Worm (Caenorhabditis elegans) whole organism, L1 larva: ENCODE measurements around the gene Y14H12B.2.

ENCODE experiments used
- Y116A8C.19 ChIP-seq: sonication (generic microtip); optimal IDR thresholded peaks from 2 replicates; lab custom pipeline; 2016; ENCODE audit warnings: missing compliant biosample characterization, missing genetic modification characterization, borderline replicate concordance
- alr-1 ChIP-seq: fragments of 200-800 bp; sonication (Bioruptor generic); optimal IDR thresholded peaks from 2 replicates; lab custom pipeline; 2018; ENCODE audit warnings: borderline replicate concordance, mild to moderate bottlenecking, missing genetic modification characterization, missing compliant biosample characterization
- blmp-1 ChIP-seq: fragments of 150-350 bp; optimal IDR thresholded peaks from 2 replicates; lab custom pipeline; 2014; ENCODE audit warnings: missing biosample characterization, missing genetic modification characterization
- ceh-8 ChIP-seq: fragments of 200-800 bp; sonication (Bioruptor generic); optimal IDR thresholded peaks from 2 replicates; lab custom pipeline; 2018; ENCODE audit warnings: mild to moderate bottlenecking, missing genetic modification characterization, moderate library complexity, missing compliant biosample characterization
- ceh-82 ChIP-seq, 3 experiments: fragments of 150-350 bp in 1 of 3; sonication (generic microtip) in 2 of 3; optimal IDR thresholded peaks; 2 replicates each; lab custom pipeline; 2014 to 2017; ENCODE audit warnings: missing biosample characterization in 3 of 3, missing genetic modification characterization in 3 of 3
- ces-1 ChIP-seq: fragments of 150-350 bp; optimal IDR thresholded peaks from 2 replicates; lab custom pipeline; 2014; ENCODE audit warnings: missing biosample characterization, missing genetic modification reagents, missing genetic modification characterization
- dsc-1 ChIP-seq: sonication (generic microtip); optimal IDR thresholded peaks from 2 replicates; lab custom pipeline; 2016; ENCODE audit warnings: mild to moderate bottlenecking, missing genetic modification characterization, missing compliant biosample characterization
- egl-13 ChIP-seq: sonication (generic microtip); optimal IDR thresholded peaks from 2 replicates; lab custom pipeline; 2016; ENCODE audit warnings: missing genotype, missing genetic modification reagents, missing genetic modification characterization, missing compliant biosample characterization
- elt-2 ChIP-seq: sonication (generic microtip); optimal IDR thresholded peaks from 2 replicates; lab custom pipeline; 2016; ENCODE audit warnings: missing genetic modification characterization, mild to moderate bottlenecking, inconsistent platforms, missing compliant biosample characterization, missing genetic modification reagents
- elt-3 ChIP-seq, 6 experiments: fragments of 150-350 bp in 1 of 6; sonication (generic microtip); optimal IDR thresholded peaks; 2 replicates each; lab custom pipeline; 2017 to 2018; ENCODE audit warnings: missing biosample characterization in 6 of 6, missing genetic modification characterization in 6 of 6, inconsistent platforms in 1 of 6
- fkh-10 ChIP-seq: sonication (generic microtip); optimal IDR thresholded peaks from 2 replicates; lab custom pipeline; 2017; ENCODE audit warnings: missing biosample characterization, missing genetic modification reagents, missing genetic modification characterization
- fkh-4 ChIP-seq: sonication (generic microtip); optimal IDR thresholded peaks from 2 replicates; lab custom pipeline; 2016; ENCODE audit warnings: missing compliant biosample characterization, missing genetic modification characterization, borderline replicate concordance
- fkh-8 ChIP-seq: sonication (generic microtip); optimal IDR thresholded peaks from 2 replicates; lab custom pipeline; 2016; ENCODE audit warnings: mild to moderate bottlenecking, missing genetic modification characterization, missing compliant biosample characterization
- grh-1 ChIP-seq: fragments of 200-800 bp; sonication (Bioruptor generic); IDR thresholded peaks from 2 replicates; pipeline ENCODE4 v1.3.6; 2022; ENCODE audit warnings: missing genetic modification reagents, missing genetic modification characterization, missing compliant biosample characterization
- isw-1 ChIP-seq: fragments of 200-800 bp; sonication (Bioruptor generic); IDR thresholded peaks from 2 replicates; pipeline ENCODE4 v1.3.6; 2022; ENCODE audit warnings: missing genetic modification characterization, missing compliant biosample characterization
- lin-13 ChIP-seq: fragments of 150-350 bp; optimal IDR thresholded peaks from 2 replicates; lab custom pipeline; 2014; ENCODE audit warnings: missing biosample characterization, missing genetic modification reagents, missing genetic modification characterization
- lin-14 ChIP-seq: fragments of 200-800 bp; sonication (Bioruptor generic); optimal IDR thresholded peaks from 2 replicates; lab custom pipeline; 2018; ENCODE audit warnings: mild to moderate bottlenecking, missing genetic modification characterization, moderate library complexity, missing compliant biosample characterization
- lin-15B ChIP-seq: fragments of 150-350 bp; sonication (generic microtip); optimal IDR thresholded peaks from 3 replicates; lab custom pipeline; 2014; ENCODE audit warnings: missing biosample characterization, missing genetic modification characterization
- lsy-2 ChIP-seq, 2 experiments: fragments of 150-350 bp; optimal IDR thresholded peaks; 2 replicates each; lab custom pipeline; 2014; ENCODE audit warnings: missing biosample characterization in 2 of 2, missing genetic modification characterization in 2 of 2
- mab-9 ChIP-seq: fragments of 200-800 bp; sonication (Bioruptor generic); IDR thresholded peaks from 2 replicates; pipeline ENCODE4 v1.3.6; 2022; ENCODE audit warnings: missing genetic modification reagents, missing genetic modification characterization, missing compliant biosample characterization
- mdl-1 ChIP-seq, 2 experiments: fragments of 150-350 bp; optimal IDR thresholded peaks; 2 replicates each; lab custom pipeline; 2014 to 2017; ENCODE audit warnings: missing biosample characterization in 2 of 2, missing genetic modification characterization in 2 of 2, inconsistent platforms in 1 of 2
- nhr-11 ChIP-seq: fragments of 150-350 bp; optimal IDR thresholded peaks from 2 replicates; lab custom pipeline; 2014; ENCODE audit warnings: missing biosample characterization, missing genetic modification characterization
- nhr-19 ChIP-seq: fragments of 200-800 bp; sonication (Bioruptor generic); conservative IDR thresholded peaks from 2 replicates; pipeline ENCODE4 v1.3.6; 2022; ENCODE audit warnings: missing genetic modification characterization, missing compliant biosample characterization
- nhr-71 ChIP-seq: sonication (generic microtip); optimal IDR thresholded peaks from 2 replicates; lab custom pipeline; 2016; ENCODE audit warnings: mild to moderate bottlenecking, missing genetic modification characterization, moderate library complexity, missing compliant biosample characterization
- nhr-77 ChIP-seq: fragments of 150-350 bp; optimal IDR thresholded peaks from 2 replicates; lab custom pipeline; 2014; ENCODE audit warnings: missing biosample characterization, missing genetic modification characterization
- nhr-85 ChIP-seq: sonication (generic microtip); peaks from one replicate; lab custom pipeline; 2016; ENCODE audit warnings: missing genetic modification characterization, inconsistent platforms, missing compliant biosample characterization
- nhr-90 ChIP-seq: sonication (generic microtip); optimal IDR thresholded peaks from 2 replicates; lab custom pipeline; 2016; ENCODE audit warnings: mild to moderate bottlenecking, missing genetic modification characterization, missing compliant biosample characterization; ENCODE audit not compliant: poor library complexity
- pax-3 ChIP-seq: fragments of 200-800 bp; sonication (Bioruptor generic); optimal IDR thresholded peaks from 2 replicates; lab custom pipeline; 2018; ENCODE audit warnings: mild to moderate bottlenecking, missing genetic modification characterization, moderate library complexity, missing compliant biosample characterization
- pqm-1 ChIP-seq: sonication (generic microtip); optimal IDR thresholded peaks from 3 replicates; lab custom pipeline; 2017; ENCODE audit warnings: missing biosample characterization, missing genetic modification characterization
- rnt-1 ChIP-seq: sonication (generic microtip); optimal IDR thresholded peaks from 2 replicates; lab custom pipeline; 2016; ENCODE audit warnings: mild to moderate bottlenecking, missing genetic modification characterization, moderate library complexity, missing compliant biosample characterization
- snpc-4 ChIP-seq: fragments of 150-350 bp; optimal IDR thresholded peaks from 2 replicates; lab custom pipeline; 2014; ENCODE audit warnings: missing biosample characterization, missing genetic modification characterization
- sup-37 ChIP-seq: fragments of 200-800 bp; sonication (Bioruptor generic); optimal IDR thresholded peaks from 2 replicates; lab custom pipeline; 2018; ENCODE audit warnings: mild to moderate bottlenecking, missing genetic modification characterization, missing compliant biosample characterization
- swsn-7 ChIP-seq: sonication (generic microtip); optimal IDR thresholded peaks from 2 replicates; lab custom pipeline; 2016; ENCODE audit warnings: missing genetic modification characterization, missing compliant biosample characterization
- unc-62 ChIP-seq: fragments of 150-350 bp; optimal IDR thresholded peaks from 2 replicates; lab custom pipeline; 2014; ENCODE audit warnings: missing biosample characterization, missing genetic modification reagents, missing genetic modification characterization
- zip-4 ChIP-seq: fragments of 200-800 bp; sonication (Bioruptor generic); optimal IDR thresholded peaks from 2 replicates; lab custom pipeline; 2018; ENCODE audit warnings: mild to moderate bottlenecking, missing genetic modification characterization, moderate library complexity, missing compliant biosample characterization
- ztf-4 ChIP-seq: fragments of 150-350 bp; optimal IDR thresholded peaks from 2 replicates; lab custom pipeline; 2014; ENCODE audit warnings: missing biosample characterization, missing genetic modification characterization

Y14H12B.2 gene

DNA sequence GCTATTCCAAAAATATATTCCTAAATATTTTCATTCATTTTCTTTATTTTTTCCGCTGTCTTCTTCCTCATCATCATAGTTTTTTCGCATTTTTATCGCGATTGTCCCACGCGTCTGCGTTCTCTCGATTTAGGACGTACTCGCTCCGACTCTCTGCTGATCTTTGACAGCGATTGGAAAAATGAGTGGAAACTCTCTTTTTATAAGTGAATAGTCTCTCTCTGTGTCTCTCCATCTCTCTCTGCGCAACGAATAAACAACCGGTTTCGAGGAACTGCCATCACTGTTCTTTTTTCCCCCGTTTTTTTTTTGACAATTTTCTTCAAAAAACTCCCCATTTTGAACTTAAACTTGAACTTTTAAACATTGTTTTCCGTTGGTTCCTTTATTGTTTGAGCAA lies 17.8 kb upstream of the Y14H12B.2 start (continued):
- TF ChIP-seq mab-9 (GFP tag; lab: Robert Waterston, UW), result no peak
- no peak for TF ChIP-seq nhr-19 (GFP tag; lab: Robert Waterston, UW)
- TF ChIP-seq blmp-1 (tag; lab: Kevin White, UChicago), result peak; percentile 89
- TF ChIP-seq nhr-85, result peak; percentile 88

DNA sequence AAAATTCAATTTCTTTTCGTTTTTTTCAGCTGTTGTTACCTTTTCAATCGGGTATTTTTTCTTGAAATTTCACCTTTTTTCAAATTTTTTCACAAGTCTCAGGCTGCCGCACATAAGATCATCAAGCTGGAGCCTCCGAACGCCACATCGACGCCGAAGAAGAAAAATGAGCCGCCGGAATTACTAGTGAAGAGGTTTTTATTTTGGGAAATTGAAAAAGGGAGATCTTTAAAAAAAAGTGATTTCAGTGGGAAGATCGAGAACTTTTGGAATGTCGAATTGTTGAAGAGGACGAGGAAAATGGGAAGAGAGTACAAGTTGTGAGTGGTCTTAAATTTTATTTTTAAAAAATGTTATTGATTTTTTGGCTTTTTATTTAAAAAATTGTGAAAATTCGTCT lies 16.5 kb upstream of the Y14H12B.2 start, which contains the start of gene sea-2:
Gene sea-2, plus strand, starts transcription at position 301 of the 400 bp plus-strand sequence.
- TF ChIP-seq fkh-4 (tag; lab: Kevin White, UChicago) (no peak), ceh-82 (tag; optimal IDR thresholded peaks at IDR 0.05; lab: Kevin White, UChicago) (no peak), snpc-4 (tag; lab: Kevin White, UChicago) (no peak), lin-13 (GFP tag; lab: Kevin White, UChicago) (no peak), nhr-77 (tag; lab: Kevin White, UChicago) (no peak), fkh-8 (tag; lab: Kevin White, UChicago) (no peak), lsy-2 (tag; optimal IDR thresholded peaks at IDR 0.05; lab: Kevin White, UChicago) (no peak), swsn-7 (tag; lab: Kevin White, UChicago) (no peak), nhr-19 (GFP tag; lab: Robert Waterston, UW) (no peak), Y116A8C.19 (no peak), lin-15B (tag; lab: Kevin White, UChicago) (no peak)

DNA sequence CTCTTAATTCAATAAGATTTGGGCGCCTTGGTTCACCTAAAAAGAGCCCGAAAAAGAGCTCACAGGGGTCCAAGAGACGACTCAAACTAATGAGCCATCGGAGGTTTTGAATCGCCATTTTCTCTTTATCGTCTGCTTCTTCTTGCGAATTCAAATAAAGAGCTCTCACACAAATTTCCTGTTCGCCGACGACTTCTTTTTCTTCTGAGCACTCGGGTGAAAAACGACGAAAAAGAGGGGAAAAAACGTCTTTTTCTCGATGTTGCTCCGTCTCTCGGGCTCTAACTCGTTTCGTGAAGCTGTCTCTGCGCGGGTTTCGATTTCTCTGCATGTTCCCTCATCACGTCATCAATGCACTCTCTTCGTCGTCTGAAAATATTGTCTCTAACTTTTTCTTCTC lies 15.0 kb upstream of the Y14H12B.2 start:
- TF ChIP-seq blmp-1 (tag; lab: Kevin White, UChicago) (no peak), rnt-1 (tag; lab: Kevin White, UChicago) (no peak), ces-1 (GFP tag; lab: Kevin White, UChicago) (no peak), isw-1 (GFP tag; lab: Robert Waterston, UW) (no peak), nhr-85 (no peak), elt-2 (tag; lab: Kevin White, UChicago) (no peak), egl-13 (tag; lab: Kevin White, UChicago) (no peak), pax-3 (no peak), lin-14 (peak; percentile 66), fkh-10 (GFP tag; lab: Kevin White, UChicago) (peak; percentile 47), nhr-71 (tag; lab: Kevin White, UChicago) (no peak), lsy-2 (tag; optimal IDR thresholded peaks at IDR 0.05; lab: Kevin White, UChicago) (peak in 1 of 2 experiments; percentile 12), grh-1 (GFP tag; lab: Robert Waterston, UW) (no peak), alr-1 (tag; lab: Kevin White, UChicago) (no peak), ztf-4 (tag; lab: Kevin White, UChicago) (no peak), swsn-7 (tag; lab: Kevin White, UChicago) (no peak), unc-62 (GFP tag; lab: Kevin White, UChicago) (no peak), mdl-1 (tag; optimal IDR thresholded peaks at IDR 0.05; lab: Kevin White, UChicago) (no peak), zip-4 (GFP tag; lab: Kevin White, UChicago) (no peak), nhr-90 (tag; lab: Kevin White, UChicago) (no peak), nhr-11 (tag; lab: Kevin White, UChicago) (no peak), elt-3 (tag; optimal IDR thresholded peaks at IDR 0.05; lab: Kevin White, UChicago) (no peak), sup-37 (GFP tag; lab: Kevin White, UChicago) (no peak), pqm-1 (tag; lab: Kevin White, UChicago) (no peak)

DNA sequence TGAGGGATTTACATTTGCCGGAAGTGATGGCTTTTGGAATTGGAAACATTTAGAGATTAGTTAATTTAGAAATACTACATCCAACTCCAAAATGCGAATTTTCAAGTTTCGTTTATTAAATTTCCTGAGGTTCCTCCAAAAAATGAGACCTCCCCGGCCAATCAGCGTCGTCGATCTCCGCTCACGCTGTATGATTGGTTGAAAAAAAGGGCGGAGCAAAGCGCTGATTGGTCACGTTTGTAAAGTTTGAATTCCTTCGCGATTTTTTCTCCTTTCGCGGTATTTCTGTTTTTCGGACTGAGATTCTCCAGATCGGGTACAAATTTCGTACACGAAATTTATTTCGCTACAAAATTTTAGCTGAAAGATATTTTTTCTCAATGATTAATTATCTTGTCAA lies 13.9 kb upstream of the Y14H12B.2 start:
- TF ChIP-seq ceh-8 (GFP tag; lab: Kevin White, UChicago) (peak; percentile 36), dsc-1 (no peak)
